Fruit fly (Drosophila melanogaster) whole organism, embryonic: Measurements from ENCODE around the gene CG15408.

Experiments
- Adf1 ChIP-seq: fragments of 200-800 bp; sonication (Bioruptor generic); IDR thresholded peaks from 2 replicates; pipeline ENCODE4 v1.3.6; 2022; ENCODE audit warnings: missing biosample characterization, missing genetic modification characterization
- Aef1 ChIP-seq: fragments of 200-800 bp; sonication (Bioruptor generic); IDR thresholded peaks from 3 replicates; pipeline ENCODE4 v1.3.6; 2022; ENCODE audit warnings: missing biosample characterization, missing genetic modification characterization
- B-H2 ChIP-seq: fragments of 200-800 bp; sonication (Bioruptor generic); optimal IDR thresholded peaks from 2 replicates; lab custom pipeline; 2018; ENCODE audit warnings: missing biosample characterization, mild to moderate bottlenecking, missing genetic modification characterization
- CG11247 ChIP-seq: fragments of 200-800 bp; sonication (Bioruptor generic); IDR thresholded peaks from 2 replicates; pipeline ENCODE4 v1.3.6; 2022; ENCODE audit warnings: missing biosample characterization, missing genetic modification characterization
- CG13123 ChIP-seq: fragments of 200-800 bp; sonication (Bioruptor generic); optimal IDR thresholded peaks from 2 replicates; lab custom pipeline; 2016; ENCODE audit warnings: missing biosample characterization, missing genetic modification characterization
- CG15011 ChIP-seq: fragments of 200-800 bp; sonication (Bioruptor generic); optimal IDR thresholded peaks from 3 replicates; lab custom pipeline; 2018; ENCODE audit warnings: missing biosample characterization, mild to moderate bottlenecking, missing genetic modification characterization
- CG2889 ChIP-seq: fragments of 200-800 bp; sonication (Bioruptor generic); IDR thresholded peaks from 3 replicates; pipeline ENCODE4 v1.3.6; 2022; ENCODE audit warnings: missing biosample characterization, missing genetic modification characterization
- CG3065 ChIP-seq: fragments of 200-800 bp; sonication (Bioruptor generic); optimal IDR thresholded peaks from 2 replicates; lab custom pipeline; 2016; ENCODE audit warnings: missing biosample characterization, missing genetic modification characterization
- CG31441 ChIP-seq: fragments of 200-800 bp; sonication (Bioruptor generic); IDR thresholded peaks from 2 replicates; pipeline ENCODE4 v1.3.6; 2022; ENCODE audit warnings: missing biosample characterization, missing genetic modification characterization
- CG32772 ChIP-seq: fragments of 200-800 bp; sonication (Bioruptor generic); IDR thresholded peaks from 2 replicates; pipeline ENCODE4 v1.3.6; 2022; ENCODE audit warnings: missing biosample characterization, missing genetic modification characterization
- CG42726 ChIP-seq: fragments of 200-800 bp; sonication (Bioruptor generic); IDR thresholded peaks from 2 replicates; pipeline ENCODE4 v1.3.6; 2022; ENCODE audit warnings: missing biosample characterization, missing genetic modification characterization; ENCODE audit not compliant: partially characterized antibody
- CG4854 ChIP-seq: fragments of 200-800 bp; sonication (Bioruptor generic); optimal IDR thresholded peaks from 2 replicates; lab custom pipeline; 2016; ENCODE audit warnings: missing biosample characterization, missing genetic modification characterization, inconsistent platforms
- CG7372 ChIP-seq: fragments of 200-800 bp; sonication (Bioruptor generic); IDR thresholded peaks from 2 replicates; pipeline ENCODE4 v1.3.6; 2022; ENCODE audit warnings: missing biosample characterization, missing genetic modification characterization
- CG7963 ChIP-seq: fragments of 200-800 bp; sonication (Bioruptor generic); IDR thresholded peaks from 3 replicates; pipeline ENCODE4 v1.3.6; 2022; ENCODE audit warnings: missing biosample characterization, missing genetic modification characterization; ENCODE audit not compliant: partially characterized antibody
- CG8281 ChIP-seq: fragments of 200-800 bp; sonication (Bioruptor generic); optimal IDR thresholded peaks from 2 replicates; lab custom pipeline; 2018; ENCODE audit warnings: missing biosample characterization, mild to moderate bottlenecking, missing genetic modification characterization, moderate library complexity
- Camta ChIP-seq: fragments of 200-800 bp; sonication (Bioruptor generic); optimal IDR thresholded peaks from 2 replicates; lab custom pipeline; 2016; ENCODE audit warnings: missing biosample characterization, missing genetic modification characterization
- Dek ChIP-seq: fragments of 200-800 bp; sonication (Bioruptor generic); optimal IDR thresholded peaks from 3 replicates; lab custom pipeline; 2019; ENCODE audit warnings: missing biosample characterization, mild to moderate bottlenecking, missing genetic modification characterization, moderate library complexity
- Dfd ChIP-seq, 2 experiments: fragments of >200 bp; optimal IDR thresholded peaks; 2 replicates each; lab custom pipeline; 2017; ENCODE audit warnings: missing biosample characterization in 2 of 2, missing genetic modification characterization in 2 of 2
- Dip3 ChIP-seq: fragments of 200-800 bp; sonication (Bioruptor generic); optimal IDR thresholded peaks from 3 replicates; lab custom pipeline; 2016; ENCODE audit warnings: missing biosample characterization, missing genetic modification characterization
- Drgx ChIP-seq: fragments of 200-800 bp; sonication (Bioruptor generic); IDR thresholded peaks from 2 replicates; pipeline ENCODE4 v1.3.6; 2022; ENCODE audit warnings: missing biosample characterization, missing genetic modification characterization
- Gsc ChIP-seq: fragments of 200-800 bp; sonication (Bioruptor generic); IDR thresholded peaks from 2 replicates; pipeline ENCODE4 v1.3.6; 2022; ENCODE audit warnings: missing biosample characterization, missing genetic modification characterization
- Hmr ChIP-seq: fragments of 200-800 bp; sonication (Bioruptor generic); optimal IDR thresholded peaks from 3 replicates; lab custom pipeline; 2017; ENCODE audit warnings: mild to moderate bottlenecking, missing biosample characterization, missing genetic modification reagents, missing genetic modification characterization
- NfI ChIP-seq: fragments of 200-800 bp; sonication (Bioruptor generic); optimal IDR thresholded peaks from 3 replicates; lab custom pipeline; 2018; ENCODE audit warnings: missing biosample characterization, mild to moderate bottlenecking, missing genetic modification characterization, moderate library complexity
- Sox100B ChIP-seq: fragments of 200-800 bp; sonication (Bioruptor generic); optimal IDR thresholded peaks from 3 replicates; lab custom pipeline; 2018; ENCODE audit warnings: missing biosample characterization, mild to moderate bottlenecking, missing genetic modification characterization
- Spps ChIP-seq: fragments of 200-800 bp; sonication (Bioruptor generic); optimal IDR thresholded peaks from 2 replicates; lab custom pipeline; 2018; ENCODE audit warnings: missing biosample characterization, mild to moderate bottlenecking, missing genetic modification characterization
- YL-1 ChIP-seq: fragments of 200-800 bp; sonication (Bioruptor generic); optimal IDR thresholded peaks from 3 replicates; lab custom pipeline; 2017; ENCODE audit warnings: missing biosample characterization, mild to moderate bottlenecking, missing genetic modification characterization
- ato ChIP-seq: fragments of 200-800 bp; sonication (Bioruptor generic); IDR thresholded peaks from 2 replicates; pipeline ENCODE4 v1.3.6; 2022; ENCODE audit warnings: missing biosample characterization, missing genetic modification characterization; ENCODE audit not compliant: partially characterized antibody
- bowl ChIP-seq: fragments of 200-800 bp; sonication (Bioruptor generic); IDR thresholded peaks from 2 replicates; pipeline ENCODE4 v1.3.6; 2022; ENCODE audit warnings: missing biosample characterization, missing genetic modification characterization
- cad ChIP-seq: fragments of >200 bp; optimal IDR thresholded peaks from 2 replicates; lab custom pipeline; 2017; ENCODE audit warnings: missing biosample characterization, missing genetic modification characterization
- cg ChIP-seq: fragments of 200-800 bp; sonication (Bioruptor generic); optimal IDR thresholded peaks from 3 replicates; lab custom pipeline; 2019; ENCODE audit warnings: missing biosample characterization, mild to moderate bottlenecking, missing genetic modification characterization, moderate library complexity
- disco-r ChIP-seq: fragments of 200-800 bp; sonication (Bioruptor generic); optimal IDR thresholded peaks from 2 replicates; lab custom pipeline; 2016; ENCODE audit warnings: missing biosample characterization, missing genetic modification characterization
- fd102C ChIP-seq: fragments of 200-800 bp; sonication (Bioruptor generic); optimal IDR thresholded peaks from 2 replicates; lab custom pipeline; 2018; ENCODE audit warnings: missing biosample characterization, mild to moderate bottlenecking, missing genetic modification characterization, moderate library complexity
- fd3F ChIP-seq: fragments of 200-800 bp; sonication (Bioruptor generic); optimal IDR thresholded peaks from 2 replicates; lab custom pipeline; 2018; ENCODE audit warnings: missing biosample characterization, mild to moderate bottlenecking, missing genetic modification characterization, moderate library complexity
- grn ChIP-seq: fragments of 200-800 bp; sonication (Bioruptor generic); optimal IDR thresholded peaks from 3 replicates; lab custom pipeline; 2017; ENCODE audit warnings: missing biosample characterization, missing genetic modification characterization
- gro ChIP-seq: fragments of 200-800 bp; sonication (Bioruptor generic); optimal IDR thresholded peaks from 2 replicates; lab custom pipeline; 2016; ENCODE audit warnings: missing biosample characterization, missing genetic modification characterization
- kay ChIP-seq: fragments of 200-800 bp; sonication (Bioruptor generic); optimal IDR thresholded peaks from 2 replicates; lab custom pipeline; 2016; ENCODE audit warnings: missing biosample characterization, missing genetic modification characterization
- lmd ChIP-seq: fragments of 200-800 bp; sonication (Bioruptor generic); IDR thresholded peaks from 2 replicates; pipeline ENCODE4 v1.3.6; 2022; ENCODE audit warnings: missing biosample characterization, missing genetic modification characterization
- nau ChIP-seq: fragments of 200-800 bp; sonication (Bioruptor generic); optimal IDR thresholded peaks from 3 replicates; lab custom pipeline; 2017; ENCODE audit warnings: missing biosample characterization, mild to moderate bottlenecking, missing genetic modification characterization, missing genetic modification reagents
- nom ChIP-seq: fragments of 200-800 bp; sonication (Bioruptor generic); optimal IDR thresholded peaks from 2 replicates; lab custom pipeline; 2017; ENCODE audit warnings: missing biosample characterization, missing genetic modification characterization, mild to moderate bottlenecking, moderate library complexity, missing genetic modification reagents
- pum ChIP-seq: fragments of 200-800 bp; sonication (Bioruptor generic); optimal IDR thresholded peaks from 2 replicates; lab custom pipeline; 2016; ENCODE audit warnings: missing biosample characterization, missing genetic modification characterization
- ranshi ChIP-seq: fragments of 200-800 bp; sonication (Bioruptor generic); IDR thresholded peaks from 2 replicates; pipeline ENCODE4 v1.3.6; 2022; ENCODE audit warnings: missing biosample characterization, missing genetic modification characterization
- ro ChIP-seq: fragments of 200-800 bp; sonication (Bioruptor generic); IDR thresholded peaks from 2 replicates; pipeline ENCODE4 v1.3.6; 2022; ENCODE audit warnings: missing biosample characterization, missing genetic modification characterization
- sens-2 ChIP-seq: fragments of 200-800 bp; sonication (Bioruptor generic); IDR thresholded peaks from 2 replicates; pipeline ENCODE4 v1.3.6; 2022; ENCODE audit warnings: missing biosample characterization, missing genetic modification characterization
- shn ChIP-seq: fragments of 200-800 bp; sonication (Bioruptor generic); optimal IDR thresholded peaks from 3 replicates; lab custom pipeline; 2016; ENCODE audit warnings: missing biosample characterization, missing genetic modification characterization
- sob ChIP-seq: fragments of 200-800 bp; sonication (Bioruptor generic); IDR thresholded peaks from 2 replicates; pipeline ENCODE4 v1.3.6; 2022; ENCODE audit warnings: missing biosample characterization, missing genetic modification characterization
- tgo ChIP-seq: fragments of 200-800 bp; sonication (Bioruptor generic); IDR thresholded peaks from 3 replicates; pipeline ENCODE4 v1.3.6; 2022; ENCODE audit warnings: missing biosample characterization, missing genetic modification characterization
- tin ChIP-seq: fragments of 200-800 bp; sonication (Bioruptor generic); optimal IDR thresholded peaks from 3 replicates; lab custom pipeline; 2016; ENCODE audit warnings: missing biosample characterization, missing genetic modification characterization
- tna ChIP-seq: fragments of 200-800 bp; sonication (Bioruptor generic); IDR thresholded peaks from 2 replicates; pipeline ENCODE4 v1.3.6; 2022; ENCODE audit warnings: missing biosample characterization, missing genetic modification characterization; ENCODE audit not compliant: partially characterized antibody
- trem ChIP-seq: fragments of 200-800 bp; optimal IDR thresholded peaks from 3 replicates; lab custom pipeline; 2019; ENCODE audit warnings: missing biosample characterization, mild to moderate bottlenecking, missing genetic modification characterization, moderate library complexity
- unc-4 ChIP-seq: fragments of 200-800 bp; sonication (Bioruptor generic); IDR thresholded peaks from 2 replicates; pipeline ENCODE4 v1.3.6; 2022; ENCODE audit warnings: missing biosample characterization, missing genetic modification characterization; ENCODE audit not compliant: partially characterized antibody
- zen2 ChIP-seq: fragments of 200-800 bp; sonication (Bioruptor generic); IDR thresholded peaks from 3 replicates; pipeline ENCODE4 v1.3.6; 2022; ENCODE audit warnings: missing biosample characterization, missing genetic modification characterization; ENCODE audit not compliant: partially characterized antibody

The CG15408 gene

DNA sequence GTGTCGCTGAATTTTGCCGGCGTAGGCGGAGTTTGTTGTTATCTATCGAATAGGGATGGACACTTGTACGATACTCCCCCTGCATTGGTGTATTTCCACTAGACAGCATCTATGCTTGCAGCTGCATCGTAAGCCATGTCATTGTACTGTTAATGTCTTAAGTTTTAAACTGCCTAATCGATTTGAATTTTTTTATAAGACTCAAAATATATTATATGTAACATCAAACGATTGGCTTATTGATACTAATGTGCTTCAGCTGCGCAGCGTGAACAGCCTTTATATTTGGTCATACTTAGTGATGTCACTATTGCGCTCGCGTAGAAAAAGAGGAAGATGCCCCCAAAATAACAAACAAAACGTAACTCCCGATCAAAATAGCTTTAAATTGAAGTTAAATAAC is 44.1 kb downstream of the CG15408 start, which contains the start of the genes CG9662 and Ptpa (continued):
- peak; percentile 90 for TF ChIP-seq ranshi (GFP tag; lab: Robert Waterston, UW)
- peak; percentile 77 for TF ChIP-seq CG7963
- peak; percentile 28 for TF ChIP-seq B-H2
- peak; percentile 78 for TF ChIP-seq gro
- TF ChIP-seq CG15011 (GFP tag; lab: Kevin White, UChicago): no peak
- peak; percentile 63 for TF ChIP-seq CG3065 (GFP tag; lab: Kevin White, UChicago)
- peak; percentile 77 for TF ChIP-seq Hmr (GFP tag; lab: Kevin White, UChicago)
- no peak for TF ChIP-seq Sox100B (GFP tag; lab: Kevin White, UChicago)
- TF ChIP-seq cad (GFP tag; lab: Kevin White, UChicago): no peak
- peak; percentile 75 for TF ChIP-seq Camta (GFP tag; lab: Kevin White, UChicago)
- peak; percentile 82 for TF ChIP-seq tin
- peak; percentile 79; the same call in 2 of the 3 replicates for TF ChIP-seq zen2
- peak; percentile 49 for TF ChIP-seq disco-r (GFP tag; lab: Kevin White, UChicago)
- TF ChIP-seq CG2889 (GFP tag; lab: Robert Waterston, UW): peak; percentile 75; the same call in 1 of the 3 replicates
- peak; percentile 72; the same call in 1 of the 2 replicates for TF ChIP-seq CG31441
- TF ChIP-seq Spps (tag; lab: Kevin White, UChicago): no peak
- TF ChIP-seq CG4854: peak; percentile 49
- peak; percentile 39; the same call in 1 of the 2 replicates for TF ChIP-seq ro (GFP tag; lab: Robert Waterston, UW)
- TF ChIP-seq nom: no peak
- no peak for TF ChIP-seq grn
- TF ChIP-seq Gsc (GFP tag; lab: Robert Waterston, UW): peak; percentile 60
- peak; percentile 92 for TF ChIP-seq unc-4 (GFP tag; lab: Robert Waterston, UW)
- no peak for TF ChIP-seq Drgx (GFP tag; lab: Robert Waterston, UW)
- TF ChIP-seq Dip3 (GFP tag; lab: Kevin White, UChicago): peak; percentile 85
- peak; percentile 86 for TF ChIP-seq shn
- peak; percentile 41 for TF ChIP-seq CG8281 (tag; lab: Kevin White, UChicago)
- TF ChIP-seq tna (GFP tag; lab: Robert Waterston, UW): peak; percentile 70
- TF ChIP-seq ato (GFP tag; lab: Robert Waterston, UW): peak; percentile 58
- peak; percentile 76 for TF ChIP-seq CG32772 (GFP tag; lab: Robert Waterston, UW)
- peak; percentile 64 for TF ChIP-seq CG11247
- peak; percentile 32 for TF ChIP-seq kay (GFP tag; lab: Kevin White, UChicago)
- TF ChIP-seq fd3F (GFP tag; lab: Kevin White, UChicago): peak; percentile 57
- TF ChIP-seq Dfd (GFP tag; optimal IDR thresholded peaks at IDR 0.05; lab: Kevin White, UChicago): peak in 1 of 2 experiments; percentile 43
- TF ChIP-seq CG42726 (GFP tag; lab: Robert Waterston, UW): peak; percentile 76
- no peak for TF ChIP-seq nau (GFP tag; lab: Kevin White, UChicago)
- TF ChIP-seq CG7372 (GFP tag; lab: Robert Waterston, UW): peak; percentile 83
- TF ChIP-seq sens-2 (GFP tag; lab: Robert Waterston, UW): no peak
- peak; percentile 46 for TF ChIP-seq YL-1
- TF ChIP-seq Adf1: peak; percentile 50
- peak; percentile 88 for TF ChIP-seq lmd (GFP tag; lab: Robert Waterston, UW)
- no peak for TF ChIP-seq bowl
- peak; percentile 88 for TF ChIP-seq pum (GFP tag; lab: Kevin White, UChicago)
- TF ChIP-seq CG13123 (GFP tag; lab: Kevin White, UChicago): peak; percentile 57
- TF ChIP-seq sob (GFP tag; lab: Robert Waterston, UW): peak; percentile 82
- peak; percentile 81 for TF ChIP-seq tgo (GFP tag; lab: Robert Waterston, UW)
- TF ChIP-seq fd102C (GFP tag; lab: Kevin White, UChicago): no peak
- TF ChIP-seq NfI (GFP tag; lab: Kevin White, UChicago): peak; percentile 82
- peak; percentile 95 for TF ChIP-seq Aef1 (GFP tag; lab: Robert Waterston, UW)
- TF ChIP-seq Dek (tag; lab: Kevin White, UChicago): peak; percentile 73
- TF ChIP-seq cg (GFP tag; lab: Kevin White, UChicago): no peak
- TF ChIP-seq trem (tag; lab: Kevin White, UChicago): peak; percentile 80
